Worm (Caenorhabditis elegans): Measurements from ENCODE around the gene F09F9.5.
A peak's percentile ranks its signal among the peaks of the same experiment; 100 is the strongest.

Gene F09F9.5

ce11 chrX:4138413-4139193 lies 20.9 kb downstream of the F09F9.5 start:
- TF ChIP-seq rnt-1 (tag; optimal IDR thresholded peaks at IDR 0.05) (peak; percentile 1), nhr-237 (tag; optimal IDR thresholded peaks at IDR 0.05) (no peak), lir-3 (tag; optimal IDR thresholded peaks at IDR 0.05; ENCODE audit: poor library complexity) (no peak), unc-62 (GFP tag; optimal IDR thresholded peaks at IDR 0.05) (no peak), dsc-1 (tag; optimal IDR thresholded peaks at IDR 0.05) (peak; percentile 76), unc-130 (tag; optimal IDR thresholded peaks at IDR 0.05) (no peak), C34B4.2 (tag; optimal IDR thresholded peaks at IDR 0.05) (no peak), snu-23 (GFP tag; optimal IDR thresholded peaks at IDR 0.05) (peak; percentile 22), ets-5 (GFP tag; IDR thresholded peaks at IDR 0.05) (no peak), nhr-85 (tag) (peak; percentile 85), aly-2 (tag; optimal IDR thresholded peaks at IDR 0.05) (no peak), fos-1 (tag; optimal IDR thresholded peaks at IDR 0.05) (no peak), aha-1 (tag; optimal IDR thresholded peaks at IDR 0.05) (no peak), pag-3 (tag; optimal IDR thresholded peaks at IDR 0.05; ENCODE audit: borderline replicate concordance, insufficient read depth) (no peak), blmp-1 (tag; optimal IDR thresholded peaks at IDR 0.05) (peak; percentile 69), unc-98 (GFP tag; IDR thresholded peaks at IDR 0.05) (no peak), dpl-1 (GFP tag; optimal IDR thresholded peaks at IDR 0.05) (no peak), egl-13 (tag; optimal IDR thresholded peaks at IDR 0.05) (no peak), tbx-2 (tag; optimal IDR thresholded peaks at IDR 0.05) (peak; percentile 33), swsn-7 (tag; optimal IDR thresholded peaks at IDR 0.05) (no peak), hlh-4 (tag; optimal IDR thresholded peaks at IDR 0.05) (no peak), snpc-4 (tag; optimal IDR thresholded peaks at IDR 0.05) (no peak), irx-1 (tag; optimal IDR thresholded peaks at IDR 0.05) (no peak), nhr-20 (tag; optimal IDR thresholded peaks at IDR 0.05) (peak; percentile 44), lin-14 (GFP tag; optimal IDR thresholded peaks at IDR 0.05) (peak; percentile 54), nhr-28 (tag; optimal IDR thresholded peaks at IDR 0.05) (no peak), hlh-17 (GFP tag; optimal IDR thresholded peaks at IDR 0.05; ENCODE audit: borderline replicate concordance) (no peak), mep-1 (tag; optimal IDR thresholded peaks at IDR 0.05) (peak; percentile 19), C16A3.4 (tag; optimal IDR thresholded peaks at IDR 0.05) (no peak), grh-1 (GFP tag; IDR thresholded peaks at IDR 0.05) (no peak), ceh-88 (GFP tag; IDR thresholded peaks at IDR 0.05) (no peak), elt-3 (tag; optimal IDR thresholded peaks at IDR 0.05) (no peak), hpl-2 (GFP tag; optimal IDR thresholded peaks at IDR 0.05) (no peak), mdl-1 (tag; optimal IDR thresholded peaks at IDR 0.05) (peak in 1 of 2 experiments; percentile 4), lin-39 (tag; optimal IDR thresholded peaks at IDR 0.05) (no peak), nhr-71 (tag; optimal IDR thresholded peaks at IDR 0.05) (peak; percentile 52), nhr-19 (GFP tag; conservative IDR thresholded peaks at IDR 0.05) (0 out of 2 replicates have a peak, but pooled peaks have one; percentile 9), isw-1 (GFP tag; IDR thresholded peaks at IDR 0.05) (no peak), ztf-4 (tag; optimal IDR thresholded peaks at IDR 0.05) (no peak), zip-4 (GFP tag; optimal IDR thresholded peaks at IDR 0.05) (no peak), tlp-1 (tag; optimal IDR thresholded peaks at IDR 0.05) (no peak), pqm-1 (tag; optimal IDR thresholded peaks at IDR 0.05) (no peak), ceh-63 (GFP tag; optimal IDR thresholded peaks at IDR 0.05) (no peak), nhr-90 (tag; optimal IDR thresholded peaks at IDR 0.05; ENCODE audit: poor library complexity) (peak; percentile 21), lin-13 (GFP tag; optimal IDR thresholded peaks at IDR 0.05) (peak; percentile 10), efl-1 (optimal IDR thresholded peaks at IDR 0.05) (no peak), efl-1 (GFP tag; optimal IDR thresholded peaks at IDR 0.05 in 1 of 2) (no peak), nhr-11 (tag; optimal IDR thresholded peaks at IDR 0.05) (no peak), nhr-12 (tag; optimal IDR thresholded peaks at IDR 0.05) (no peak), unc-86 (tag; optimal IDR thresholded peaks at IDR 0.05) (no peak), ceh-90 (tag; optimal IDR thresholded peaks at IDR 0.05) (no peak), unc-30 (tag; optimal IDR thresholded peaks at IDR 0.05) (no peak), nhr-84 (tag; optimal IDR thresholded peaks at IDR 0.05) (no peak)

Data from whole organism, L1 larva.